Worm (Caenorhabditis elegans): ENCODE results near the gene orc-2.
A peak's percentile ranks its signal among the peaks of the same experiment; 100 is the strongest.

The orc-2 gene

DNA sequence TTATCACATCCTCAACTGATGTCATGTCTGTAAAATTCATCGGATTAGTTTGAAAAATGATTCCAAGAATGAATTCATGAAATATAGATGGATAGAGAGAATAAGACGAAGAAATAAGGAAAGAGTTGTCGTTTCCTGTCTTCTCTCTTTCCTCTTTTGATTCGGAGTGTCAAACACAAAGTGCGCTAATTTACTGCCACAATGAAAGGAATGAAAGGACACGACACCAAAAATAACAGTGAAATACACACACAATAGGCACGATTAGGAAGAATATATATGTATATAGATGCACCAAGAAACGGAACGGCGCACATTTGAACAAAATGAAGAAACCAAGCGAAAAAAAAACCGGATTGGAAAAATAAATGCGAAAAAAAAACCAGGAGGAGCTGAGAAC, 44.6 kb upstream of the orc-2 start, which contains the start of gene VM106R.1:
VM106R.1 (minus strand) TSS at position 101 of the 400 bp plus-strand sequence.
- TF ChIP-seq ztf-1 (GFP tag; conservative IDR thresholded peaks at IDR 0.05) (no peak), C34F6.9 (tag; optimal IDR thresholded peaks at IDR 0.05) (no peak), ztf-4 (tag; optimal IDR thresholded peaks at IDR 0.05) (no peak), ZK546.5 (tag; optimal IDR thresholded peaks at IDR 0.05) (no peak), lin-11 (tag; optimal IDR thresholded peaks at IDR 0.05) (no peak), ama-1 (optimal IDR thresholded peaks at IDR 0.05) (no peak), sma-3 (GFP tag; optimal IDR thresholded peaks at IDR 0.05) (no peak), ceh-82 (tag; optimal IDR thresholded peaks at IDR 0.05) (no peak), lin-39 (tag; optimal IDR thresholded peaks at IDR 0.05) (no peak), nhr-12 (tag; optimal IDR thresholded peaks at IDR 0.05) (no peak), peb-1 (tag; optimal IDR thresholded peaks at IDR 0.05) (no peak), F13H6.1 (tag; optimal IDR thresholded peaks at IDR 0.05) (no peak), nhr-129 (tag; optimal IDR thresholded peaks at IDR 0.05) (no peak), nhr-77 (tag; optimal IDR thresholded peaks at IDR 0.05) (no peak), mbf-1 (tag; optimal IDR thresholded peaks at IDR 0.05) (no peak)

ce11 chrII:10829572-10829971, 44.2 kb upstream of the orc-2 start:
- TF ChIP-seq aly-2 (tag; optimal IDR thresholded peaks at IDR 0.05) (no peak), alr-1 (tag; optimal IDR thresholded peaks at IDR 0.05) (no peak), nhr-77 (tag; optimal IDR thresholded peaks at IDR 0.05) (no peak), lsy-2 (tag; optimal IDR thresholded peaks at IDR 0.05) (no peak), mab-5 (tag; optimal IDR thresholded peaks at IDR 0.05) (no peak), nhr-11 (tag; optimal IDR thresholded peaks at IDR 0.05) (no peak)

DNA sequence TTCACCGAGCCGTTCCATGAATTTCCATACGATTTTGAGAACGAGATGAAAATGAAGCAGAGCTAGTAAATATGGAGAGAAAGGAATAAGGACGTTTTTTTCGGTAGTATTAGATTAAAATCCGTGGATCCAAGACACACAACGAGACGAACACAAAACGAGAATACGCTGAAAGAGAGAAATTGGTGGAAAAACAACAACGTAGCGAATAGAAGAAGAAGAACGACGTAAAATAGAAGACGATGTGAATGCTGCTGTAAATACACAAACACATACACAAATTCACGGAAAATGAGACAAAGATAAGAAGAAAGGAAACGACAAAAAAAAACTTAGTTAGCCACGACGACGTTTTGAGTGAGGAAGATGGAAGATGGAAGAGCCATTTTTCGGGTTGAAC, 39.0 kb upstream of the orc-2 start:
- no peak for TF ChIP-seq sma-3 (GFP tag; optimal IDR thresholded peaks at IDR 0.05)
- no peak for TF ChIP-seq sem-4 (tag; optimal IDR thresholded peaks at IDR 0.05)
- TF ChIP-seq lsy-2 (tag; optimal IDR thresholded peaks at IDR 0.05): no peak
- no peak for TF ChIP-seq zag-1 (tag; optimal IDR thresholded peaks at IDR 0.05)
- TF ChIP-seq ztf-11 (tag; optimal IDR thresholded peaks at IDR 0.05): no peak
- no peak for TF ChIP-seq unc-39 (tag; optimal IDR thresholded peaks at IDR 0.05)
- no peak for TF ChIP-seq ama-1 (optimal IDR thresholded peaks at IDR 0.05)
- no peak for TF ChIP-seq crh-2 (tag; optimal IDR thresholded peaks at IDR 0.05)
- TF ChIP-seq R02D3.7 (tag; optimal IDR thresholded peaks at IDR 0.05): no peak
- no peak for TF ChIP-seq ceh-16 (tag; optimal IDR thresholded peaks at IDR 0.05)
- TF ChIP-seq Y55F3AM.14 (GFP tag; optimal IDR thresholded peaks at IDR 0.05): no peak
- no peak for TF ChIP-seq mdl-1 (tag; optimal IDR thresholded peaks at IDR 0.05)
- TF ChIP-seq nhr-6 (tag; optimal IDR thresholded peaks at IDR 0.05): no peak
- no peak for TF ChIP-seq nhr-11 (tag; optimal IDR thresholded peaks at IDR 0.05)
- TF ChIP-seq skn-1 (tag; optimal IDR thresholded peaks at IDR 0.05): no peak
- no peak for TF ChIP-seq nhr-237 (tag; optimal IDR thresholded peaks at IDR 0.05)
- no peak for TF ChIP-seq elt-3 (tag; optimal IDR thresholded peaks at IDR 0.05)

- TF ChIP-seq sem-4 (tag; optimal IDR thresholded peaks at IDR 0.05) (no peak), nhr-237 (tag; optimal IDR thresholded peaks at IDR 0.05) (no peak)
These were observed 35.2 kb upstream of the orc-2 start for ce11 chrII:10838550-10838949.

ce11 chrII:10840067-10840466, 33.7 kb upstream of the orc-2 start:
- no peak for TF ChIP-seq nhr-11 (tag; optimal IDR thresholded peaks at IDR 0.05)
- no peak for TF ChIP-seq nhr-12 (tag; optimal IDR thresholded peaks at IDR 0.05)
- TF ChIP-seq nhr-237 (tag; optimal IDR thresholded peaks at IDR 0.05): no peak
- no peak for TF ChIP-seq unc-39 (tag; optimal IDR thresholded peaks at IDR 0.05)
- TF ChIP-seq R02D3.7 (tag; optimal IDR thresholded peaks at IDR 0.05): peak; percentile 24
- no peak for TF ChIP-seq elt-1 (tag; optimal IDR thresholded peaks at IDR 0.05)
- peak; percentile 81 for TF ChIP-seq sma-9 (GFP tag; optimal IDR thresholded peaks at IDR 0.05)
- no peak for TF ChIP-seq sma-9 (tag; optimal IDR thresholded peaks at IDR 0.05)
- peak; percentile 91 for TF ChIP-seq nhr-129 (tag; optimal IDR thresholded peaks at IDR 0.05)
- no peak for TF ChIP-seq ama-1 (optimal IDR thresholded peaks at IDR 0.05)
- no peak for TF ChIP-seq ceh-82 (tag; optimal IDR thresholded peaks at IDR 0.05)
- TF ChIP-seq ceh-16 (tag; optimal IDR thresholded peaks at IDR 0.05): peak; percentile 11
- TF ChIP-seq nhr-21 (tag; optimal IDR thresholded peaks at IDR 0.05): peak; percentile 87
- TF ChIP-seq nhr-23 (tag; optimal IDR thresholded peaks at IDR 0.05): no peak
- peak; percentile 59 for TF ChIP-seq nhr-25 (tag; optimal IDR thresholded peaks at IDR 0.05)
- no peak for TF ChIP-seq elt-3 (tag; optimal IDR thresholded peaks at IDR 0.05)
- peak; percentile 74 for TF ChIP-seq lin-13 (GFP tag; optimal IDR thresholded peaks at IDR 0.05)
- peak; percentile 48 for TF ChIP-seq egl-27 (tag; optimal IDR thresholded peaks at IDR 0.05)
- TF ChIP-seq lin-11 (tag; optimal IDR thresholded peaks at IDR 0.05): peak; percentile 53
- peak; percentile 63 to 82 for TF ChIP-seq lsy-2 (tag; optimal IDR thresholded peaks at IDR 0.05)
- no peak for TF ChIP-seq ztf-11 (tag; optimal IDR thresholded peaks at IDR 0.05)
- peak; percentile 59 for TF ChIP-seq fos-1 (tag; optimal IDR thresholded peaks at IDR 0.05)
- TF ChIP-seq ZK546.5 (tag; optimal IDR thresholded peaks at IDR 0.05): no peak
- TF ChIP-seq sma-3 (GFP tag; optimal IDR thresholded peaks at IDR 0.05): peak; percentile 78
- TF ChIP-seq crh-2 (tag; optimal IDR thresholded peaks at IDR 0.05): peak; percentile 81
- TF ChIP-seq unc-62 (GFP tag; optimal IDR thresholded peaks at IDR 0.05): no peak
- TF ChIP-seq lin-39 (tag; optimal IDR thresholded peaks at IDR 0.05): no peak
- TF ChIP-seq dmd-4 (tag; optimal IDR thresholded peaks at IDR 0.05): no peak
- peak; percentile 39 for TF ChIP-seq ztf-4 (tag; optimal IDR thresholded peaks at IDR 0.05)
- peak; percentile 75 for TF ChIP-seq snpc-4 (tag; optimal IDR thresholded peaks at IDR 0.05)
- peak; percentile 45 for TF ChIP-seq zag-1 (tag; optimal IDR thresholded peaks at IDR 0.05)
- no peak for TF ChIP-seq ztf-1 (GFP tag; conservative IDR thresholded peaks at IDR 0.05)
